Worm (Caenorhabditis elegans): Measurements from ENCODE around the gene srd-35.

The srd-35 gene

DNA sequence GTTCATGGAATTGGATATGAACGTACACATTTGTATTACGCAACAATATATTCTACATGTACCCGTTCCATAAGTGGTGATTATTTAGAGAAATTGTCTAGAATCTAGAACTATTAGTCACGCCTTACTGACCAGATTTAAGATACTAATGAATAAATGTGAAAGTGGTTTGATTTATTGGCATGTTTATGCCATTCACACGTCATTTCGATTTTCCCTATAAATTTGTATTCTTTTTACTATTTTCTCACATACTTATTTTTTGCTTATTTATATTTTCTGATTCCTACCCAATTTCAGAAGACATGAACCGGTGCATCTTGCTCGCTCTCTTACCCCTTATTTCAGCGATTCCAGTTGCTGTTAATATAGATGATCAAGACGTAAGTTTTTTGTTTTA is 24.1 kb downstream of the srd-35 start, which contains the start of gene F15B9.8:
TSS of gene F15B9.8 (plus strand) at position 301 of the 400 bp plus-strand sequence.
- TF ChIP-seq pha-4 (GFP tag; IDR thresholded peaks at IDR 0.05), result no peak
- TF ChIP-seq pha-4 (tag; optimal IDR thresholded peaks at IDR 0.05), result no peak
- no peak for TF ChIP-seq zfp-3 (GFP tag; conservative IDR thresholded peaks at IDR 0.05)
- TF ChIP-seq lin-38 (GFP tag; IDR thresholded peaks at IDR 0.05), result no peak
- TF ChIP-seq nhr-77 (tag; optimal IDR thresholded peaks at IDR 0.05), result no peak
- no peak for TF ChIP-seq hlh-30 (tag; optimal IDR thresholded peaks at IDR 0.05; ENCODE audit: insufficient read depth)
- TF ChIP-seq mep-1 (tag; optimal IDR thresholded peaks at IDR 0.05), result no peak
- no peak for TF ChIP-seq mxl-2 (GFP tag; conservative IDR thresholded peaks at IDR 0.05)
- no peak for TF ChIP-seq nhr-6 (tag; optimal IDR thresholded peaks at IDR 0.05)
- TF ChIP-seq F37D6.2 (tag; optimal IDR thresholded peaks at IDR 0.05), result no peak
- no peak for TF ChIP-seq daf-16 (GFP tag; optimal IDR thresholded peaks at IDR 0.05)
- no peak for TF ChIP-seq daf-16 (tag; optimal IDR thresholded peaks at IDR 0.05)
- no peak for TF ChIP-seq unc-62 (GFP tag; optimal IDR thresholded peaks at IDR 0.05 in 1 of 2)
- no peak for TF ChIP-seq unc-62 (tag; optimal IDR thresholded peaks at IDR 0.05)

- no peak for TF ChIP-seq ama-1 (optimal IDR thresholded peaks at IDR 0.05)
- TF ChIP-seq zip-2 (tag; optimal IDR thresholded peaks at IDR 0.05), result no peak
- TF ChIP-seq F49E8.2 (tag; optimal IDR thresholded peaks at IDR 0.05; ENCODE audit: borderline replicate concordance), result no peak
- TF ChIP-seq dmd-6 (GFP tag; IDR thresholded peaks at IDR 0.05), result no peak
- no peak for TF ChIP-seq php-3 (GFP tag; IDR thresholded peaks at IDR 0.05)
- TF ChIP-seq zip-11 (GFP tag; IDR thresholded peaks at IDR 0.05), result no peak
- no peak for TF ChIP-seq dpl-1 (GFP tag; optimal IDR thresholded peaks at IDR 0.05)
- TF ChIP-seq zfp-3 (GFP tag; conservative IDR thresholded peaks at IDR 0.05), result no peak
- TF ChIP-seq F26F4.8 (GFP tag; conservative IDR thresholded peaks at IDR 0.05), result no peak
These were observed 28.7 kb downstream of the srd-35 start, which contains the start of the genes F15B9.11 and dsl-7 for ce11 chrV:12992891-12993290. TSS of gene F15B9.11 (minus strand) at chrV:12992895. TSS of gene dsl-7 (plus strand) at chrV:12993150.

- no peak for TF ChIP-seq madf-5 (GFP tag; IDR thresholded peaks at IDR 0.05)
- no peak for TF ChIP-seq hlh-30 (tag; optimal IDR thresholded peaks at IDR 0.05; ENCODE audit: insufficient read depth)
- TF ChIP-seq aha-1 (tag), result peak; percentile 48
- TF ChIP-seq nhr-28 (tag; optimal IDR thresholded peaks at IDR 0.05), result peak; percentile 3
- TF ChIP-seq skn-1 (tag; optimal IDR thresholded peaks at IDR 0.05), result no peak
These were observed 31.1 kb downstream of the srd-35 start, which contains the start of gene far-5 for ce11 chrV:12995269-12995668. TSS of gene far-5 (plus strand) at chrV:12995569.

ce11 chrV:12997422-12997821 is 33.2 kb downstream of the srd-35 start, which contains the start of gene far-3:
TSS of gene far-3 (minus strand) at chrV:12997522.
- TF ChIP-seq ama-1 (optimal IDR thresholded peaks at IDR 0.05) (no peak), ZK337.2 (GFP tag; IDR thresholded peaks at IDR 0.05) (no peak), Y48G9A.11 (GFP tag; IDR thresholded peaks at IDR 0.05) (no peak), lin-29 (GFP tag; IDR thresholded peaks at IDR 0.05) (no peak), madf-5 (GFP tag; IDR thresholded peaks at IDR 0.05) (no peak), hlh-30 (tag; optimal IDR thresholded peaks at IDR 0.05; ENCODE audit: insufficient read depth) (no peak), daf-16 (GFP tag; optimal IDR thresholded peaks at IDR 0.05) (no peak), daf-16 (tag; optimal IDR thresholded peaks at IDR 0.05) (no peak), cey-2 (tag; optimal IDR thresholded peaks at IDR 0.05; ENCODE audit: borderline replicate concordance, insufficient read depth) (no peak), mxl-2 (GFP tag; conservative IDR thresholded peaks at IDR 0.05) (no peak), daf-19 (GFP tag; conservative IDR thresholded peaks at IDR 0.05) (no peak), ctbp-1 (GFP tag; IDR thresholded peaks at IDR 0.05) (no peak), F49E8.2 (tag; optimal IDR thresholded peaks at IDR 0.05; ENCODE audit: borderline replicate concordance) (no peak), sdz-12 (GFP tag; optimal IDR thresholded peaks at IDR 0.05) (no peak), nhr-48 (tag; optimal IDR thresholded peaks at IDR 0.05) (no peak), hif-1 (tag; optimal IDR thresholded peaks at IDR 0.05) (no peak), mdt-29 (GFP tag; IDR thresholded peaks at IDR 0.05) (no peak), lin-1 (GFP tag; IDR thresholded peaks at IDR 0.05) (no peak)

All from whole organism, L4 larva.